Worm (Caenorhabditis elegans): ENCODE measurements around the gene C30G7.2.
"Not testable (repeated sequence)": the region's sequence is repeated elsewhere in the genome, so short reads cannot be mapped to it uniquely, and the experiment has no call there.

Gene C30G7.2

DNA sequence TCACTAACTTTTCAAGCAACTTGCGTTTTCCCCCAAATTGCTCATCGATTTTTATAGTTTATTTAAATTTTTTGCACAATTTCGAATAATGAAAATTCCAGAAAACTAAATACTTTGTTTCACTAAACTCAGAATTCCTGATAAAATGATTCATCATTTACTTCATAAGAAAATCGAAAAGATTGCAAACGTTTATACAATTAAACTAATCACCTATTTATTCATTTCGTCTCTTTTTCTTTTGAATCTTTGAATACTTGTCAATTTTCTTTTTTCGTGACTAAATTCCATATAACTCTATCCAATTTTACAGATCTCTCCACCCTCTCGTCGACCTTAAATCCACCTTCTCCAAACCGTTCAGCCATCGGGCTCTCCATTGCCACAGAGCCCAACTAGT lies at the start of gene C30G7.2:
C30G7.2 (plus strand) TSS at position 301 of the 400 bp plus-strand sequence.
- no peak for TF ChIP-seq nhr-129 (tag; optimal IDR thresholded peaks at IDR 0.05)
- TF ChIP-seq nhr-12 (tag; optimal IDR thresholded peaks at IDR 0.05): no peak
- TF ChIP-seq F13H6.1 (tag; optimal IDR thresholded peaks at IDR 0.05): no peak
- no peak for TF ChIP-seq nhr-23 (tag; optimal IDR thresholded peaks at IDR 0.05)
- TF ChIP-seq R02D3.7 (tag; optimal IDR thresholded peaks at IDR 0.05): no peak
- TF ChIP-seq lin-11 (tag; optimal IDR thresholded peaks at IDR 0.05): no peak
- TF ChIP-seq nhr-10 (tag; optimal IDR thresholded peaks at IDR 0.05): no peak
- TF ChIP-seq fos-1 (tag; optimal IDR thresholded peaks at IDR 0.05): no peak
- no peak for TF ChIP-seq aly-2 (tag; optimal IDR thresholded peaks at IDR 0.05)
- TF ChIP-seq lin-13 (GFP tag; optimal IDR thresholded peaks at IDR 0.05): no peak
- TF ChIP-seq skn-1 (tag; optimal IDR thresholded peaks at IDR 0.05): no peak
- no peak for TF ChIP-seq dmd-4 (tag; optimal IDR thresholded peaks at IDR 0.05)

- TF ChIP-seq peb-1, nhr-23, lin-39 (tag; optimal IDR thresholded peaks at IDR 0.05): not testable (repeated sequence)
Observed at ce11 chrV:14890782-14891181, 45.9 kb upstream of the C30G7.2 start, which contains the start of gene nspa-2. nspa-2 (plus strand) TSS chrV:14891082.

- TF ChIP-seq ceh-82 (tag; optimal IDR thresholded peaks at IDR 0.05) (no peak), skn-1 (tag; optimal IDR thresholded peaks at IDR 0.05) (no peak), ztf-4 (tag; optimal IDR thresholded peaks at IDR 0.05) (no peak), elt-3 (tag; optimal IDR thresholded peaks at IDR 0.05) (no peak), lin-13 (GFP tag; optimal IDR thresholded peaks at IDR 0.05) (no peak), Y55F3AM.14 (GFP tag; optimal IDR thresholded peaks at IDR 0.05) (no peak), dmd-4 (tag; optimal IDR thresholded peaks at IDR 0.05) (no peak), lin-11 (tag; optimal IDR thresholded peaks at IDR 0.05) (no peak), nhr-129 (tag; optimal IDR thresholded peaks at IDR 0.05) (no peak), C34F6.9 (tag; optimal IDR thresholded peaks at IDR 0.05) (no peak), blmp-1 (tag; optimal IDR thresholded peaks at IDR 0.05; ENCODE audit: insufficient read depth) (no peak), mbf-1 (tag; optimal IDR thresholded peaks at IDR 0.05) (no peak), egl-27 (tag; optimal IDR thresholded peaks at IDR 0.05) (no peak), alr-1 (tag; optimal IDR thresholded peaks at IDR 0.05) (no peak)
Observed at ce11 chrV:14893355-14894050, 43.2 kb upstream of the C30G7.2 start, which contains the start of the genes mpst-2 and H12D21.5. mpst-2 (minus strand) TSS chrV:14893455. H12D21.5 (plus strand) TSS chrV:14894000.

DNA sequence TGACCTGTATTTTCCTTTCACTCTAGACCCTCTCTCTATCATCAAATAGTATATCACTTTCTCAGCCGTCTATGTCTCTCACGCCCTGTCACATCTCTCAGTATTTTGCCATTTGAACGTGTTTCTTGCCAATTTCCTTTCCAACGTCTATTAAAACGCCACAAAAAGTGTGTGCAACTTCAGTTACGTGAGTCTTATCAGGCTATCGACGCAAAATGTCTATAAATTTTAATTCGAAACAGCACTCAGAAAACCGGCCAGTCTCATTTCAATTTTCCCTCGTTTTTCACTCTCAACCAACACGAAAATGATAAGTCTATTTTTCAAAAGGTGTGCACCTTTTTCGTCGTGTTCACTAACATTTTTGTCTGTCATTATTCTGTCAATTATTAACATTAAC lies 41.1 kb upstream of the C30G7.2 start, which contains the start of gene mpst-3:
mpst-3 (plus strand) TSS at position 91 of the 400 bp plus-strand sequence.
- TF ChIP-seq dmd-4 (tag; optimal IDR thresholded peaks at IDR 0.05) (no peak), ZK546.5 (tag; optimal IDR thresholded peaks at IDR 0.05) (no peak), nhr-10 (tag; optimal IDR thresholded peaks at IDR 0.05) (no peak), fos-1 (tag; optimal IDR thresholded peaks at IDR 0.05) (peak; percentile 60), aly-2 (tag; optimal IDR thresholded peaks at IDR 0.05) (no peak), sma-9 (GFP tag; optimal IDR thresholded peaks at IDR 0.05) (peak; percentile 8), sma-9 (tag; optimal IDR thresholded peaks at IDR 0.05) (no peak), nhr-23 (tag; optimal IDR thresholded peaks at IDR 0.05) (no peak), crh-2 (tag; optimal IDR thresholded peaks at IDR 0.05) (peak; percentile 16), snpc-4 (tag; optimal IDR thresholded peaks at IDR 0.05) (no peak), elt-1 (tag; optimal IDR thresholded peaks at IDR 0.05) (no peak), unc-62 (GFP tag; optimal IDR thresholded peaks at IDR 0.05) (no peak), blmp-1 (tag; optimal IDR thresholded peaks at IDR 0.05; ENCODE audit: insufficient read depth) (no peak), nhr-237 (tag; optimal IDR thresholded peaks at IDR 0.05) (no peak), nhr-129 (tag; optimal IDR thresholded peaks at IDR 0.05) (no peak)

ce11 chrV:14897731-14898130 lies 39.0 kb upstream of the C30G7.2 start, which contains the start of gene H12D21.6:
H12D21.6 (minus strand) TSS chrV:14897831.
- TF ChIP-seq unc-39 (tag; optimal IDR thresholded peaks at IDR 0.05) (no peak), ztf-4 (tag; optimal IDR thresholded peaks at IDR 0.05) (no peak), nhr-23 (tag; optimal IDR thresholded peaks at IDR 0.05) (no peak), lin-39 (tag; optimal IDR thresholded peaks at IDR 0.05) (no peak), Y55F3AM.14 (GFP tag; optimal IDR thresholded peaks at IDR 0.05) (no peak)
